Fruit fly (Drosophila melanogaster) Kc167 (cell line): ENCODE measurements around the gene vrs.

Source experiments
- Myc ChIP-seq: fragments of >200 bp; optimal IDR thresholded peaks from 2 replicates; lab custom pipeline; 2017; ENCODE audit warnings: missing external identifiers
- Sin3A ChIP-seq: fragments of >200 bp; optimal IDR thresholded peaks from 2 replicates; lab custom pipeline; 2018; ENCODE audit warnings: missing external identifiers
- h ChIP-seq: fragments of >200 bp; optimal IDR thresholded peaks from 3 replicates; lab custom pipeline; 2018; ENCODE audit warnings: missing external identifiers
- insv ChIP-seq: fragments of >200 bp; optimal IDR thresholded peaks from 3 replicates; lab custom pipeline; 2018; ENCODE audit warnings: missing external identifiers
- psq ChIP-seq: fragments of >200 bp; optimal IDR thresholded peaks from 2 replicates; lab custom pipeline; 2017; ENCODE audit warnings: missing external identifiers

dm6 chr3R:12450713-12451259, 3.3 kb downstream of the vrs start:
- TF ChIP-seq h (lab: Kevin White, UChicago) (no peak), Sin3A (no peak), psq (lab: Kevin White, UChicago) (no peak), insv (no peak), Myc (no peak)
